Fruit fly (Drosophila melanogaster): Measurements from ENCODE around the gene CG33203.

The CG33203 gene

DNA sequence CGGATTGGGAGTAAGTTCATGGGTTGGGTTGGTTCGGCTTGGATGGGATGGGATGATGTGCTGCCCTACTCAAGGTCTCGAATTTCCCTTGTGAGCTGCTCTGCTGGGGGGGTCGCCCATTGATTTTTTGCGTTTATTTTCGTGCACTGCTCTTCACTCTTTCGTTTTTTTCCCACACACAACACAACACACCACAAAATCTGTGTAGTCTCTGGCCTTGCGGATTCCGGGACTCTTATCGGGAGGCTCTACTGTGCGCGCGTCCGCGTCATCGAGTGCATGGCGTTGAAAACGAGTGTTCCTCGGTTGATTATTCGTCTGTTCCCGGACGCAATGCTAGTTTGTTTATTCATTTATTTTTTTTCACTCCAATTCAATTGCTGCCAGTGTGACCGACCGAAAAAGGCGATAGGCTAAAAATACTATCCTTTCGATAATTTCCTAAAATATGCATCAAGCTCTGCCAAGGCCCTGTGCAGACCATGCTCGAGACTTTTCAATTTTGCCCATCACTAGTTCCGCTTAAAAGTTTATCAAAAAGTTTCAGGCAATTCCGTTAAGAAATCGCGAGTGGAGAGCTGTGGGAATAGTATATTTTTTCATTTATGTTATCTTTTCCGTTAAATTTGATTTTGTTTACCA lies 55.8 kb downstream of the CG33203 start, which contains the start of gene WASp (continued):
- no peak for TF ChIP-seq CG10631 (GFP tag; optimal IDR thresholded peaks at IDR 0.05)
- no peak for TF ChIP-seq CG15336 (GFP tag; IDR thresholded peaks at IDR 0.05)
- TF ChIP-seq salr (GFP tag; optimal IDR thresholded peaks at IDR 0.05): peak; percentile 9 to 57
- TF ChIP-seq achi (GFP tag; optimal IDR thresholded peaks at IDR 0.05): no peak
- no peak for TF ChIP-seq Hr39 (GFP tag; optimal IDR thresholded peaks at IDR 0.05)
- TF ChIP-seq Sox14 (GFP tag; optimal IDR thresholded peaks at IDR 0.05): peak; percentile 64
- TF ChIP-seq Eip75B (GFP tag; optimal IDR thresholded peaks at IDR 0.05): no peak
- TF ChIP-seq CG4318 (GFP tag; optimal IDR thresholded peaks at IDR 0.05): no peak

DNA sequence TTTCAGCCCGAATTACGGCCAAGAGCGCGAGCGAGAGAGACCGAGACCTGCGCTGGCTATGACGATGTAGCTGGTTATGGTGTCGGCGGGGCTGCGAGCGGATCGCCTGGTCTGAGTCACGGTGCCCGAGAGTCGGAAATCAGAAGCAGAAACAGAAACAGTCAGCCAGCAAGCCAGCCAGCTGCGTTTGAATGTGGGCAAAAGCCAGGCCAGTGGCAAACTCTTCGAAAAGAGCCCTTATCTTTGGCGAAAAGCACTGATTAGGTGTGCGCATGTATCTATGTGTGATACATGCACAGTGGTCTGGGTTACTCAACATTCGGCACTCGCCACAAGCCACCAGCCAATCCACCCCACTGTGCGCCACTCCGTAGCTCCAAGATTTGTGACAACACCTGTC lies 56.3 kb downstream of the CG33203 start:
- TF ChIP-seq svp (GFP tag) (peak; percentile 37), achi (GFP tag; optimal IDR thresholded peaks at IDR 0.05) (no peak), vri (GFP tag; optimal IDR thresholded peaks at IDR 0.05) (peak; percentile 7)

DNA sequence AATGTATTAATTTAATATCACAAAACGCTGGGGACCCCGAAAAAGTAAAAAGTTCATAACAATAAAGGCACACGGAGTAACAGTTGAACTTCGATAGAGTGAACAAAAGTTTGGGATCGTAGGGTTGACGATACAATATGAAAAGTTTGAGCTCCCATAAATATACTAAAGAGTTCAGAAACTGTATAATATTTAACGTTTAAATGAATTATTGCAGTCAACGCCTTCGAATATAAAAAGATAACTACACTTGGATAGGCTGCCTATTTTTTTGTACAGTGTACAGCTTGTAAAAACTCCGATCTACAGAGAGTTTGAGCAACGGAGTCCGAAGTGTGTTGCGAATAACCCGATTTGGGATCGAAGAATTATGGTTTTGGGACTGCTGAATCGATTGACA lies 56.8 kb downstream of the CG33203 start:
- TF ChIP-seq CG6163 (GFP tag; IDR thresholded peaks at IDR 0.05) (no peak), CG31627 (GFP tag; optimal IDR thresholded peaks at IDR 0.05) (peak; percentile 54), Sox14 (GFP tag; optimal IDR thresholded peaks at IDR 0.05) (peak; percentile 40), cyc (GFP tag; optimal IDR thresholded peaks at IDR 0.05) (peak; percentile 45), esn (GFP tag; optimal IDR thresholded peaks at IDR 0.05) (peak; percentile 65), topi (GFP tag; optimal IDR thresholded peaks at IDR 0.05) (no peak), OdsH (GFP tag; optimal IDR thresholded peaks at IDR 0.05) (no peak), lz (GFP tag; optimal IDR thresholded peaks at IDR 0.05) (peak; percentile 57), CG34406 (GFP tag; optimal IDR thresholded peaks at IDR 0.05) (peak; percentile 41), Sox15 (GFP tag; optimal IDR thresholded peaks at IDR 0.05) (peak; percentile 31), CG6792 (GFP tag; optimal IDR thresholded peaks at IDR 0.05) (peak; percentile 33), svp (GFP tag) (peak; percentile 79)

DNA sequence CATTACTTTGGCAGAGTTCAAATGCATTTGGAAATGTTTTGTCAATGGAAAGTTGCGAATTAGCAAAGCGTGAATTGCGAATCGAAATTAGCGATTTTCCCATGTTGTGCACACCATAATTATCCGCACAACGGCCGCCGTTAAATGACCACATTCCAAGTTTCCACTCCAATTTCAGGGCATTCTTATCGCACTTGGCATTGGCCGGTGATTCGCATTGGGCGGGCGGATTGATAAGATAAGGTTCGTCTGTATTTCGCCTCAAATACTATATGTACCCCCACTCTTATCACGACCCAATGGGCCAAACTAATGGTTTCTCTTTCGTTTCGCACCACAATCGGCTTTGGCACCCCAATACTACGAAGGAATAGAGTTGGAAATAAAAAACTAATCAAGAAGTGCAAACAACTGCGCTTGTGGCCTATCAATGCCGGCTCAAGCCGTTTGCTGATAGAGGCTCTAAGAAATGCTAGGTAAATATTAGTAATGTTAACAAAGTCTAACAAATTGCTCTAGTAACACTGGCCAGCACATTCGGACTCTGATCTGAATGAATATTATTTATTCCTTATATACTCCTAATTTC lies 58.1 kb downstream of the CG33203 start:
- TF ChIP-seq CG10669 (GFP tag; optimal IDR thresholded peaks at IDR 0.05) (no peak), fkh (GFP tag; optimal IDR thresholded peaks at IDR 0.05) (peak; percentile 72)

DNA sequence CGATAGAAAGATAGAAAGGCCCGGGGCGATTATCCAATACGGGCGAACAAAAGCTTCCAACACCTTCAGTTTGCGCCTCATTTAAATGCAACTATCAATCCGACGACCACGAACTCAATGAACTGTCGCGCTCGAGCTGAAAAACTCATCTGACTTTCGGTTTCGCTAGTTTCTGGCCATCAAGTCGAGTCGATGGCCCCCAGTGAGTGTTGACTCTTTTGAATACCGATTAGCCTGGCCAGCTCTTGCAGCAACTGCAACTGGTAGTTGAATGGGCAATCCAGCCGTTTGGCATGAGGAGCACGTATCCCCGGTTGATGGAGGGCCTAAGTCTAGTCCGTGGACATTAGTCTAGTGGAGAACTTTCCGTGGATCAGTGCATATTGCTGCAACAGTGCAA lies 60.3 kb downstream of the CG33203 start:
- TF ChIP-seq CG8632 (GFP tag; optimal IDR thresholded peaks at IDR 0.05) (no peak), achi (GFP tag; optimal IDR thresholded peaks at IDR 0.05) (no peak), net (GFP tag; optimal IDR thresholded peaks at IDR 0.05) (no peak), vri (GFP tag; optimal IDR thresholded peaks at IDR 0.05) (no peak), esn (GFP tag; optimal IDR thresholded peaks at IDR 0.05) (no peak), Ets21C (GFP tag; optimal IDR thresholded peaks at IDR 0.05) (no peak), Hr39 (GFP tag; optimal IDR thresholded peaks at IDR 0.05) (no peak), svp (GFP tag) (no peak), Smox (GFP tag; optimal IDR thresholded peaks at IDR 0.05) (no peak), Eip93F (GFP tag; optimal IDR thresholded peaks at IDR 0.05) (no peak)

All from whole organism, prepupa.